Fruit fly (Drosophila melanogaster): Measurements from ENCODE around the gene tHMG2.

tHMG2 gene

DNA sequence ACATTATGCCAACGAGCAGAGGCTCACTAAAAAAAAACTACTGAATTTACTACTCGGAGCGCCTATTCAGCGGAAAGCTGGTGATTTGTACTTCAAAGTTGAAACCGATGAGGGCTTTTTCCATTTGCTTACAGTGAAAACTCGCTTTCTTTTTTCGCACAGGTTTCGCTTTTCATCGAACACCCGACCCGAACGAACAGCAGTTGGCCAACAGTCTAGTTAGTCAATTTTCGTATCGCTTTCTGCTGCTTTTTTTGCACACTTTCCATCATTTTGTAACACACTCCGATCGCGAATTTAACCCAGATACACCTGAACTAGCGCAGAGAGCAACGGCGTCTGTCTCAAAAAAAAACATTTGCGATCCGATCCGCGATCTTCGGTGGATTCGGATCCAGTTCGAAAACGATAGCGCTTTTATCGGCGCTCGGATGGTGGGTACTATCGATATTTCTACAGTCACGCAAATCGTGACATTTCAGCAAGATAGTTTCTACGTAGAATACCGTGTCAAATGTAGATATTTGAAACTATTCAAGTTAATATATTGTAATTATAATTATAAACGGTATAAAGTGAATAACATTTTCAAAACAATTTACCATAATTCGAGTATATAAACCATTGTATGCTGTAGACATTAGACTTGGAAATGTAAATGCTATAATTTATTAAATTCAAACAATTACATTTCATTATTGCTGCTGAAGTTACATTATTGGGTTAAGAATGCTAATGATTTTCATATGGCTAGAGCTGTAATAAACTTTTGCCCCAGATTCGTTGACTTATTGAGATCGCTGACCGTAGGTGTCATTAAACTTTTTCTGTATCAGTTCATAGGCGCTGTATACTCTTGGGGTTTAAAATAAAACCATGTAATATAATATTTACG is 35.8 kb downstream of the tHMG2 start, which contains the start of gene CG5346:
Gene CG5346, minus strand, starts transcription at position 400 of the 895 bp plus-strand sequence.
- no peak for TF ChIP-seq Sin3A (optimal IDR thresholded peaks at IDR 0.05)
- TF ChIP-seq psq (optimal IDR thresholded peaks at IDR 0.05): no peak
- TF ChIP-seq insv (optimal IDR thresholded peaks at IDR 0.05): no peak
- TF ChIP-seq h (optimal IDR thresholded peaks at IDR 0.05): no peak
- no peak for TF ChIP-seq ttk (optimal IDR thresholded peaks at IDR 0.05)
- no peak for TF ChIP-seq Myc (optimal IDR thresholded peaks at IDR 0.05)

- TF ChIP-seq h (optimal IDR thresholded peaks at IDR 0.05) (no peak), Sin3A (optimal IDR thresholded peaks at IDR 0.05) (no peak), psq (optimal IDR thresholded peaks at IDR 0.05) (no peak), Myc (optimal IDR thresholded peaks at IDR 0.05) (no peak)
Observed at dm6 chr3R:22530305-22530704, 37.6 kb downstream of the tHMG2 start, which contains the start of gene CG33099. CG33099 (minus strand) TSS chr3R:22530572.

DNA sequence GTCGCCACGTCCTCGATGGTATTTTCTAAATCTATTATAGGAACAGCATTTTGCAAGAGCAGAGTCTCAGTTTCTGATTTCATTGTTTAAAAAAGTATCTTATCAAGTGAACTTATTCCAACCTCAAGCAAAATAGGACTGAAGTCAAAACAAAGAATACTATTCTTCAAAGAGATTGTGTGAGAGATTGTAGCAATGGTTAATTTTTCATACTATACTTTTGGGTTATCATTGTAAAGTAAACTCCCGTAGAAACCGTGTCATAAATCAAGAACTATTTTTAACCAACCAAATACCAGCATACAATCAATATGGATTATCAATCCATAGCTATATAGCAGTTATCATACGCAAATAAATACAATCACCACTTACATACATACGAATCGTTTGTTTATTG is 39.0 kb downstream of the tHMG2 start, which contains the start of gene CG33093:
Gene CG33093, minus strand, starts transcription at position 122 of the 400 bp plus-strand sequence.
- no peak for TF ChIP-seq insv (optimal IDR thresholded peaks at IDR 0.05)
- TF ChIP-seq Myc (optimal IDR thresholded peaks at IDR 0.05): no peak
- no peak for TF ChIP-seq psq (optimal IDR thresholded peaks at IDR 0.05)
- no peak for TF ChIP-seq Sin3A (optimal IDR thresholded peaks at IDR 0.05)
- no peak for TF ChIP-seq h (optimal IDR thresholded peaks at IDR 0.05)
- TF ChIP-seq ttk (optimal IDR thresholded peaks at IDR 0.05): no peak

dm6 chr3R:22533973-22534931 is 41.5 kb downstream of the tHMG2 start:
- TF ChIP-seq ttk (optimal IDR thresholded peaks at IDR 0.05) (no peak), insv (optimal IDR thresholded peaks at IDR 0.05) (no peak), Myc (optimal IDR thresholded peaks at IDR 0.05) (no peak), psq (optimal IDR thresholded peaks at IDR 0.05) (no peak), Sin3A (optimal IDR thresholded peaks at IDR 0.05) (no peak), h (optimal IDR thresholded peaks at IDR 0.05) (no peak)

- TF ChIP-seq Myc (optimal IDR thresholded peaks at IDR 0.05) (no peak), psq (optimal IDR thresholded peaks at IDR 0.05) (no peak), insv (optimal IDR thresholded peaks at IDR 0.05) (no peak), h (optimal IDR thresholded peaks at IDR 0.05) (no peak), ttk (optimal IDR thresholded peaks at IDR 0.05) (no peak)
Observed at dm6 chr3R:22535945-22536344, 43.2 kb downstream of the tHMG2 start.

DNA sequence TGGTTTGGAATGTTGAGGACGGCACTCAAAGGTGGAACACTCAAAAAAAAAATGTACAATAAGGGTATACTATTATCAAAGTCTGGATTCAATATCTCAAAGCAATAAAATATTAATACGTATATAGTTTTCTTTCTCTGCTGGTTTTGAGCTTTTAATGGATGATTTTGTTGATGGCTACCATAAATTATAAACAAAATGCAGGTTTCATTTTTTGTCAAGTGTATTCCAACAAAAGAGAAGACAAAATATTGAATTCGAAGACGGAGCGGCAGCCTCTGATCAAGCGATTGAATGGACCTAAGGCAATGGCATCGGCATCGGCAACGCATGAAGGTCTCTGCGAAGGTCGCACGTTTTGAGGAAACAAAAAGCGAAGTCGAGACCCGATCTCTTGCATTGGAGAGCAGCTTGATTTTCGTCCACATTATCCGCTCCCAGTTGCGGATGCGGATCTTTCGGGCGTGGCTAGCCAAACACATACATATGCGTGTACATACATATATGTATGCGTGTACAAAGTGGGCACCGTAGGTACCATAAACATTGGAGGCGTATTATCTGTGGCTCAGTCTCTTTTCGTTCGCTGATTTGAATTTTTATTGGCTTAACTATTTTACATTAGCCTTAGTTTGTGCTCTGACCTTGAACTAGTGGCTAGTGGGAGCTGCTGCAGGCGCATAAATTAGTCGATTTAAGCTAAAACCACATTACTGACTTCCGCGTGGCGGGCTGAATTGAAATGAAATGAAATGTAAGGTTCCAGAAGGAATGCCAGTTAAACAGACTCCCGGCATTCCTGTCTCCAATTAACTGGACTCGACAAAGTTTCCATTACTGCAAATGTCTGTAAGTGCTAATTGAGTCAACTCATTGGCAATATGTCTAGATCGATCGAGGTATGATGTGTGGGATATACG is 44.0 kb downstream of the tHMG2 start:
- TF ChIP-seq Sin3A (optimal IDR thresholded peaks at IDR 0.05) (no peak), psq (optimal IDR thresholded peaks at IDR 0.05) (no peak), ttk (optimal IDR thresholded peaks at IDR 0.05) (no peak)

dm6 chr3R:22538877-22539276 is 46.1 kb downstream of the tHMG2 start:
- TF ChIP-seq ttk (optimal IDR thresholded peaks at IDR 0.05) (no peak), Myc (optimal IDR thresholded peaks at IDR 0.05) (no peak), Sin3A (optimal IDR thresholded peaks at IDR 0.05) (no peak), h (optimal IDR thresholded peaks at IDR 0.05) (no peak), psq (optimal IDR thresholded peaks at IDR 0.05) (no peak), insv (optimal IDR thresholded peaks at IDR 0.05) (no peak)

DNA sequence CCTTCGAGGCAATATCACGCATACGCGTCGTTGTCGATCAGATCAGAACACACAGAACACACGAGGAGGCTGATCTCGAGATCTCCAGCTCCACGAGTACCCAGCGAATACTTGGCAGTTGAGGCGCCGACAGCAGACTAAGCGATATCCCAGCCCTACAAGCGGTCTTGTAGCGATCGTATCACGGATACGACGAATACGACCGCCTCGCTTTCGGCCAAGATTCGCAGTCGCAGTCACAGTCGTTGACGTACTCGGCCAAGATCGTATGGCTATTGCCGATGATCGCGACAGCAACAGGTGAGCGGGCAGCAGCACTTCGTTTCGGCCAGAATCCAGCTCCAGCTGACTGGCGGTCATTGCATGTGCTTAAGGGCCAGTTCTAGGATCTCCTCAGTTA is 47.0 kb downstream of the tHMG2 start, which contains the start of gene CG5326:
Gene CG5326, minus strand, starts transcription at position 158 of the 400 bp plus-strand sequence.
- no peak for TF ChIP-seq ttk (optimal IDR thresholded peaks at IDR 0.05)
- no peak for TF ChIP-seq Myc (optimal IDR thresholded peaks at IDR 0.05)
- TF ChIP-seq Sin3A (optimal IDR thresholded peaks at IDR 0.05): no peak
- no peak for TF ChIP-seq insv (optimal IDR thresholded peaks at IDR 0.05)
- TF ChIP-seq psq (optimal IDR thresholded peaks at IDR 0.05): no peak
- TF ChIP-seq h (optimal IDR thresholded peaks at IDR 0.05): no peak

dm6 chr3R:22540686-22541085 is 47.9 kb downstream of the tHMG2 start:
- no peak for TF ChIP-seq insv (optimal IDR thresholded peaks at IDR 0.05)
- TF ChIP-seq Myc (optimal IDR thresholded peaks at IDR 0.05): no peak
- no peak for TF ChIP-seq h (optimal IDR thresholded peaks at IDR 0.05)
- TF ChIP-seq psq (optimal IDR thresholded peaks at IDR 0.05): no peak

DNA sequence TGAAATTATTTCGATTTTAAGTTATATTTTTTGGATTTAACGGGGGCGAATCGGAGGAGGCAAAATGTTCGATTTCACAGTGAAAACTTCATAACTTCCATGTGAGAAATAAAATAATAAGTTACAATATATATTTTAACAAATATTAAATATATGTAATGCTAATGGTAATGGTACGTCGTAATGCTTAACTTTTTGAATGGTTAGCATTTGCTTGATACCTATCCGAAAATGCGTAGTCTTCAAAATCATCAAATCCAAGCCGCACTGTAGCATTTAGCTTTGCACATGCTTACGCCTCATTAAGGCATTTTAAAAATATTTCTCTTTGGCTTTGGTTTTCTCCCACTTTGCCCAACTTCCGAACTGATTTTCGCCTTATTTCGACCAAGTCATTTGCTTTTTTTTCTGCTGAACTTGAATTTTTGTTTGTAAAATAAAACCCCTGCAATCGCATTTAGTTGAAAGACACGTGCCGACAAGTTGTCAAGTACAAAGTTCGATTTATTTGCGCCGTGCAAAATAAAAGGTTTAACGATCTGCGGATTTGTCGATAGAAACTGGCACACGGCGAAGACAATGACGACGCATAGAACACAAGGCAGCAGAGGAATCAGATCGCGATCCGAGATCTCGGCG is 50.1 kb downstream of the tHMG2 start:
- TF ChIP-seq Myc (optimal IDR thresholded peaks at IDR 0.05): no peak
- no peak for TF ChIP-seq ttk (optimal IDR thresholded peaks at IDR 0.05)
- TF ChIP-seq Sin3A (optimal IDR thresholded peaks at IDR 0.05): no peak
- TF ChIP-seq h (optimal IDR thresholded peaks at IDR 0.05): no peak
- TF ChIP-seq insv (optimal IDR thresholded peaks at IDR 0.05): no peak
